Worm (Caenorhabditis elegans): Measurements from ENCODE around the gene Y57G11B.8.

DNA sequence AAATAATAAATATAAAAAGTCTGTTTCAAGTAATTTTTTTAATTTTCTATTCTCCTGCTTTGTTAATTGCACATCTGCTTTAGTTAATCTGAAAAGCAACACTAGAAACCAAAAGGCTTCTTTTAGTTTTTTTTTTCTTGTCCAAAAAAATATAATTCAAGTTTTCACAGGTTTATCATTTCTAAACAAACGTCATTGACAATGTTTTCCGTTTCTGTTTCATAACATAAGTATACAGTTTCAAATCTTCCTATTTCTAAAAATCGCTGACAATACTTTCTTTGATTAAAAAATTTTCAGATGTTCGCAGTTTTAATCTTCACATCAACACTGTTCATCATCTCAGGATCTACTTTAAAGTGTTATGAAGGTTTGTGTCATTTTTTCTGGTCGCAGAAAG is 13.4 kb downstream of the Y57G11B.8 start, which contains the start of gene Y57G11B.2:
- no peak for TF ChIP-seq cog-1 (tag; optimal IDR thresholded peaks at IDR 0.05)
- no peak for TF ChIP-seq flt-1 (GFP tag; IDR thresholded peaks at IDR 0.05)
- TF ChIP-seq ztf-29 (GFP tag; IDR thresholded peaks at IDR 0.05), result no peak
- TF ChIP-seq ref-1 (GFP tag; conservative IDR thresholded peaks at IDR 0.05), result no peak
- TF ChIP-seq T22C8.4 (GFP tag; IDR thresholded peaks at IDR 0.05), result no peak
- no peak for TF ChIP-seq ztf-23 (GFP tag; IDR thresholded peaks at IDR 0.05)
- no peak for TF ChIP-seq klf-2 (GFP tag; conservative IDR thresholded peaks at IDR 0.05)
- TF ChIP-seq med-1 (GFP tag; optimal IDR thresholded peaks at IDR 0.05; ENCODE audit: insufficient read depth), result no peak
